Fruit fly (Drosophila melanogaster) Kc167 (cell line): ENCODE results near the gene atk.

ENCODE experiments used
- h ChIP-seq: fragments of >200 bp; optimal IDR thresholded peaks from 3 replicates; lab custom pipeline; 2018; ENCODE audit warnings: missing external identifiers
- psq ChIP-seq: fragments of >200 bp; optimal IDR thresholded peaks from 2 replicates; lab custom pipeline; 2017; ENCODE audit warnings: missing external identifiers
- ttk ChIP-seq: sonication (Bioruptor generic); optimal IDR thresholded peaks from 2 replicates; lab custom pipeline; 2017; ENCODE audit warnings: missing external identifiers

- TF ChIP-seq h, result no peak
- TF ChIP-seq ttk, result no peak
- TF ChIP-seq psq (lab: Kevin White, UChicago), result no peak
Measured at dm6 chr3L:20467433-20467832, 2.8 kb upstream of the atk start.
